Worm (Caenorhabditis elegans): Measurements from ENCODE around the gene hlh-28.

Gene hlh-28

ce11 chrX:17601345-17601744, 50.5 kb downstream of the hlh-28 start:
- TF ChIP-seq elt-1 (tag; optimal IDR thresholded peaks at IDR 0.05; ENCODE audit: borderline replicate concordance, insufficient read depth) (no peak), ceh-39 (tag; optimal IDR thresholded peaks at IDR 0.05) (no peak), drap-1 (GFP tag; optimal IDR thresholded peaks at IDR 0.05) (no peak), tbx-8 (GFP tag; optimal IDR thresholded peaks at IDR 0.05) (no peak)
